Fruit fly (Drosophila melanogaster) whole organism, embryonic: ENCODE measurements around the gene Psa.
A peak's percentile ranks its signal among the peaks of the same experiment; 100 is the strongest.

ENCODE experiments used
- BEAF-32 ChIP-seq: fragments of 200-800 bp; sonication (Bioruptor generic); optimal IDR thresholded peaks from 3 replicates; lab custom pipeline; 2017; ENCODE audit warnings: missing biosample characterization, missing genetic modification characterization, mild to moderate bottlenecking, moderate library complexity, missing genetic modification reagents
- CG10209 ChIP-seq: fragments of 200-800 bp; sonication (Bioruptor generic); optimal IDR thresholded peaks from 3 replicates; lab custom pipeline; 2017; ENCODE audit warnings: missing biosample characterization, mild to moderate bottlenecking, missing genetic modification characterization, missing genetic modification reagents
- CG10543 ChIP-seq: fragments of 200-800 bp; sonication (Bioruptor generic); optimal IDR thresholded peaks from 3 replicates; lab custom pipeline; 2017; ENCODE audit warnings: missing biosample characterization, mild to moderate bottlenecking, missing genetic modification characterization, moderate library complexity
- CG11085 ChIP-seq: fragments of 200-800 bp; sonication (Bioruptor generic); IDR thresholded peaks from 2 replicates; pipeline ENCODE4 v1.3.6; 2022; ENCODE audit warnings: missing biosample characterization, missing genetic modification characterization
- CG11093 ChIP-seq: fragments of 200-800 bp; sonication (Bioruptor generic); IDR thresholded peaks from 3 replicates; pipeline ENCODE4 v1.3.6; 2022; ENCODE audit warnings: missing biosample characterization, missing genetic modification characterization
- CG13296 ChIP-seq: fragments of 200-800 bp; sonication (Bioruptor generic); optimal IDR thresholded peaks from 3 replicates; lab custom pipeline; 2018; ENCODE audit warnings: missing biosample characterization, mild to moderate bottlenecking, missing genetic modification characterization
- CG13775 ChIP-seq: fragments of 200-800 bp; sonication (Bioruptor generic); optimal IDR thresholded peaks from 3 replicates; lab custom pipeline; 2017; ENCODE audit warnings: missing biosample characterization, mild to moderate bottlenecking, missing genetic modification characterization
- CG18011 ChIP-seq: fragments of 200-800 bp; sonication (Bioruptor generic); optimal IDR thresholded peaks from 2 replicates; lab custom pipeline; 2017; ENCODE audit warnings: missing biosample characterization, missing genetic modification characterization, mild to moderate bottlenecking, moderate library complexity, missing genotype
- CG18262 ChIP-seq: fragments of 200-800 bp; optimal IDR thresholded peaks from 3 replicates; lab custom pipeline; 2019; ENCODE audit warnings: missing biosample characterization, mild to moderate bottlenecking, missing genetic modification characterization, moderate library complexity
- CG18764 ChIP-seq: fragments of 200-800 bp; sonication (Bioruptor generic); optimal IDR thresholded peaks from 3 replicates; lab custom pipeline; 2016; ENCODE audit warnings: missing biosample characterization, missing genetic modification characterization
- CG2116 ChIP-seq: fragments of 200-800 bp; sonication (Bioruptor generic); optimal IDR thresholded peaks from 3 replicates; lab custom pipeline; 2018; ENCODE audit warnings: missing biosample characterization, mild to moderate bottlenecking, missing genetic modification characterization
- CG2889 ChIP-seq: fragments of 200-800 bp; sonication (Bioruptor generic); IDR thresholded peaks from 3 replicates; pipeline ENCODE4 v1.3.6; 2022; ENCODE audit warnings: missing biosample characterization, missing genetic modification characterization
- CG4328 ChIP-seq: fragments of 200-800 bp; sonication (Bioruptor generic); optimal IDR thresholded peaks from 3 replicates; lab custom pipeline; 2017; ENCODE audit warnings: missing biosample characterization, missing genetic modification reagents, missing genetic modification characterization
- CG4404 ChIP-seq: fragments of 200-800 bp; sonication (Bioruptor generic); IDR thresholded peaks from 2 replicates; pipeline ENCODE4 v1.3.6; 2022; ENCODE audit warnings: missing biosample characterization, missing genetic modification characterization
- CG4617 ChIP-seq: fragments of 200-800 bp; sonication (Bioruptor generic); optimal IDR thresholded peaks from 3 replicates; lab custom pipeline; 2016; ENCODE audit warnings: missing biosample characterization, missing genetic modification characterization, borderline replicate concordance
- CG5245 ChIP-seq: fragments of 200-800 bp; sonication (Bioruptor generic); optimal IDR thresholded peaks from 3 replicates; lab custom pipeline; 2016; ENCODE audit warnings: missing biosample characterization, missing genetic modification characterization
- CG6272 ChIP-seq: fragments of 200-800 bp; sonication (Bioruptor generic); IDR thresholded peaks from 2 replicates; pipeline ENCODE4 v1.3.6; 2022; ENCODE audit warnings: missing biosample characterization, missing genetic modification characterization
- CG8359 ChIP-seq: fragments of 200-800 bp; sonication (Bioruptor generic); optimal IDR thresholded peaks from 2 replicates; lab custom pipeline; 2017; ENCODE audit warnings: missing biosample characterization, mild to moderate bottlenecking, missing genetic modification characterization, borderline replicate concordance
- CG8478 ChIP-seq: fragments of >200 bp; optimal IDR thresholded peaks from 2 replicates; lab custom pipeline; 2018
- CG9727 ChIP-seq: fragments of 200-800 bp; sonication (Bioruptor generic); optimal IDR thresholded peaks from 3 replicates; lab custom pipeline; 2017; ENCODE audit warnings: missing biosample characterization, mild to moderate bottlenecking, missing genetic modification characterization
- CG9876 ChIP-seq: fragments of 200-800 bp; sonication (Bioruptor generic); optimal IDR thresholded peaks from 2 replicates; lab custom pipeline; 2016; ENCODE audit warnings: missing biosample characterization, missing genetic modification characterization
- CoRest ChIP-seq: fragments of 200-800 bp; sonication (Bioruptor generic); optimal IDR thresholded peaks from 3 replicates; lab custom pipeline; 2018; ENCODE audit warnings: missing biosample characterization, mild to moderate bottlenecking, missing genetic modification characterization, moderate library complexity
- CrebB ChIP-seq: fragments of 200-800 bp; sonication (Bioruptor generic); optimal IDR thresholded peaks from 3 replicates; lab custom pipeline; 2018; ENCODE audit warnings: missing biosample characterization, mild to moderate bottlenecking, missing genetic modification characterization
- Dll ChIP-seq: fragments of 200-800 bp; sonication (Bioruptor generic); IDR thresholded peaks from 4 replicates; pipeline ENCODE4 v1.3.6; 2022; ENCODE audit warnings: missing biosample characterization, missing genetic modification characterization; ENCODE audit not compliant: partially characterized antibody
- Hsf ChIP-seq: fragments of 200-800 bp; sonication (Bioruptor generic); optimal IDR thresholded peaks from 3 replicates; lab custom pipeline; 2016; ENCODE audit warnings: missing biosample characterization, missing genetic modification characterization
- NC2α ChIP-seq: fragments of 200-800 bp; sonication (Bioruptor generic); optimal IDR thresholded peaks from 2 replicates; lab custom pipeline; 2016; ENCODE audit warnings: missing biosample characterization, missing genetic modification characterization
- Vsx1 ChIP-seq: fragments of 200-800 bp; sonication (Bioruptor generic); optimal IDR thresholded peaks from 2 replicates; lab custom pipeline; 2017; ENCODE audit warnings: missing biosample characterization, mild to moderate bottlenecking, missing genetic modification characterization, missing genetic modification reagents
- ara ChIP-seq: fragments of 200-800 bp; sonication (Bioruptor generic); IDR thresholded peaks from 2 replicates; pipeline ENCODE4 v1.3.6; 2022; ENCODE audit warnings: missing biosample characterization, missing genetic modification characterization
- ase ChIP-seq: fragments of 200-800 bp; sonication (Bioruptor generic); IDR thresholded peaks from 3 replicates; pipeline ENCODE4 v1.3.6; 2022; ENCODE audit warnings: missing biosample characterization, missing genetic modification characterization
- caup ChIP-seq: fragments of 200-800 bp; sonication (Bioruptor generic); optimal IDR thresholded peaks from 3 replicates; lab custom pipeline; 2017; ENCODE audit warnings: missing biosample characterization, mild to moderate bottlenecking, missing genetic modification characterization, moderate library complexity; ENCODE audit not compliant: severe bottlenecking
- croc ChIP-seq: fragments of 200-800 bp; sonication (Bioruptor generic); conservative IDR thresholded peaks from 3 replicates; pipeline ENCODE4 v1.3.6; 2022; ENCODE audit warnings: missing biosample characterization, missing genetic modification characterization
- disco-r ChIP-seq: fragments of 200-800 bp; sonication (Bioruptor generic); optimal IDR thresholded peaks from 2 replicates; lab custom pipeline; 2016; ENCODE audit warnings: missing biosample characterization, missing genetic modification characterization
- dmrt11E ChIP-seq: fragments of 200-800 bp; sonication (Bioruptor generic); optimal IDR thresholded peaks from 3 replicates; lab custom pipeline; 2018; ENCODE audit warnings: missing biosample characterization, mild to moderate bottlenecking, missing genetic modification characterization, moderate library complexity
- dpn ChIP-seq, 2 experiments: fragments of 200-800 bp; sonication (Bioruptor generic); optimal IDR thresholded peaks; 3 replicates each; lab custom pipeline; 2016; ENCODE audit warnings: missing biosample characterization in 2 of 2, missing genetic modification characterization in 2 of 2
- ftz-f1 ChIP-seq: fragments of 200-800 bp; sonication (Bioruptor generic); optimal IDR thresholded peaks from 2 replicates; lab custom pipeline; 2016; ENCODE audit warnings: missing biosample characterization, missing genetic modification characterization
- gce ChIP-seq: fragments of 200-800 bp; sonication (Bioruptor generic); IDR thresholded peaks from 3 replicates; pipeline ENCODE4 v1.3.6; 2022; ENCODE audit warnings: missing biosample characterization, missing genetic modification characterization
- gro ChIP-seq: fragments of 200-800 bp; sonication (Bioruptor generic); optimal IDR thresholded peaks from 2 replicates; lab custom pipeline; 2016; ENCODE audit warnings: missing biosample characterization, missing genetic modification characterization
- jing ChIP-seq: fragments of 200-800 bp; sonication (Bioruptor generic); optimal IDR thresholded peaks from 2 replicates; lab custom pipeline; 2018; ENCODE audit warnings: missing biosample characterization, mild to moderate bottlenecking, missing genetic modification characterization
- kah ChIP-seq: fragments of 200-800 bp; sonication (Bioruptor generic); optimal IDR thresholded peaks from 2 replicates; lab custom pipeline; 2018; ENCODE audit warnings: missing biosample characterization, mild to moderate bottlenecking, missing genetic modification characterization
- knrl ChIP-seq: fragments of 200-800 bp; sonication (Bioruptor generic); IDR thresholded peaks from 3 replicates; pipeline ENCODE4 v1.3.6; 2022; ENCODE audit warnings: missing biosample characterization, missing genetic modification characterization; ENCODE audit not compliant: partially characterized antibody
- p53 ChIP-seq: fragments of 200-800 bp; sonication (Bioruptor generic); optimal IDR thresholded peaks from 2 replicates; lab custom pipeline; 2016; ENCODE audit warnings: missing biosample characterization, missing genetic modification characterization
- sens-2 ChIP-seq: fragments of 200-800 bp; sonication (Bioruptor generic); IDR thresholded peaks from 2 replicates; pipeline ENCODE4 v1.3.6; 2022; ENCODE audit warnings: missing biosample characterization, missing genetic modification characterization
- sna ChIP-seq: fragments of 200-800 bp; sonication (Bioruptor generic); IDR thresholded peaks from 2 replicates; pipeline ENCODE4 v1.3.6; 2022; ENCODE audit warnings: missing biosample characterization, missing genetic modification characterization; ENCODE audit not compliant: partially characterized antibody
- so ChIP-seq: fragments of 200-800 bp; sonication (Bioruptor generic); IDR thresholded peaks from 3 replicates; pipeline ENCODE4 v1.3.6; 2022; ENCODE audit warnings: missing biosample characterization, missing genetic modification characterization
- tap ChIP-seq: fragments of 200-800 bp; optimal IDR thresholded peaks from 3 replicates; lab custom pipeline; 2019; ENCODE audit warnings: missing biosample characterization, mild to moderate bottlenecking, missing genetic modification characterization, moderate library complexity
- tin ChIP-seq: fragments of 200-800 bp; sonication (Bioruptor generic); optimal IDR thresholded peaks from 3 replicates; lab custom pipeline; 2016; ENCODE audit warnings: missing biosample characterization, missing genetic modification characterization
- tio ChIP-seq: fragments of 200-800 bp; sonication (Bioruptor generic); optimal IDR thresholded peaks from 2 replicates; lab custom pipeline; 2017; ENCODE audit warnings: missing biosample characterization, missing genetic modification characterization, inconsistent platforms
- unc-4 ChIP-seq: fragments of 200-800 bp; sonication (Bioruptor generic); IDR thresholded peaks from 2 replicates; pipeline ENCODE4 v1.3.6; 2022; ENCODE audit warnings: missing biosample characterization, missing genetic modification characterization; ENCODE audit not compliant: partially characterized antibody
- yki ChIP-seq: fragments of >200 bp; optimal IDR thresholded peaks from 3 replicates; lab custom pipeline; 2018
- zf30C ChIP-seq: fragments of 200-800 bp; sonication (Bioruptor generic); optimal IDR thresholded peaks from 3 replicates; lab custom pipeline; 2018; ENCODE audit warnings: missing biosample characterization, mild to moderate bottlenecking, missing genetic modification characterization

Gene Psa

DNA sequence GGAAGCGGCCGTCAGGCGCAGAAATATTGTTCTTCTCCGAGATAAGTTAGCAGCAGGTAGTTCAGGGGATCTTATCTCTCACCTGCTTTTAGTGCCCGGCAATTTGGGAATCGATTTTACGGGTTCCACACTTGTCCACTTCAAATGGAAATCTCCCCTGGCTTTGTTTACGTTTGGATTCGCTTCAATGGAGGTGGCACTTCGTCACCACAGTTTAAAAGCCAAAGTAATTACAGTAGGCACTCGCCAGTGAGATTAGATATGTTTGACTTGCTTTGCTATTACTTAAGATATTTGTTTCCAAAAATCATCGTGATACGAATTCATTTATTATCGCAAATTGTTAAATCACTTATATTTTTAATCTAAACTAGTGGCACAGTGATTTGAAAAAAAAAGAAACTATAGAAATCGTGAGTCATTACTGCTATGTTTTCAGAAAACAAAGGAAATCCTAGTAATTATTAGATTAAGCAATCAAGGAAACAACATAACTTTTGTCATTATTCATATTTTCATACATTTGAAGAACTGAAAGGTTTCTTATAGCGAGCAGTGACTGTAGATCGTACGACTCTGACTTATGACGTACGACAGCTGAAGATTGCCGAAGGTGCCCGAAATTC, 45.8 kb downstream of the Psa start (continued):
- no peak for TF ChIP-seq CrebB (tag; lab: Kevin White, UChicago)
- no peak for TF ChIP-seq BEAF-32 (GFP tag; lab: Kevin White, UChicago)
- no peak for TF ChIP-seq tio (GFP tag; lab: Kevin White, UChicago)
- no peak for TF ChIP-seq CG11093 (GFP tag; lab: Robert Waterston, UW)
- TF ChIP-seq ftz-f1 = no peak
- no peak for TF ChIP-seq CG8359 (GFP tag; lab: Kevin White, UChicago)
- peak; percentile 43; the same call in 1 of the 2 replicates for TF ChIP-seq CG4404 (GFP tag; lab: Robert Waterston, UW)
- no peak for TF ChIP-seq CG4617 (GFP tag; lab: Kevin White, UChicago)
- TF ChIP-seq CG13296 (GFP tag; lab: Kevin White, UChicago) = peak; percentile 74
- TF ChIP-seq CG2889 (GFP tag; lab: Robert Waterston, UW) = no peak
- peak; percentile 69 for TF ChIP-seq gro (GFP tag; lab: Kevin White, UChicago)
- TF ChIP-seq dpn (GFP tag; optimal IDR thresholded peaks at IDR 0.05; lab: Kevin White, UChicago) = peak; percentile 64
- no peak; the same call in 2 of the 3 replicates for TF ChIP-seq gce (GFP tag; lab: Robert Waterston, UW)
- TF ChIP-seq yki (lab: Kevin White, UChicago) = no peak
- TF ChIP-seq CG18262 = peak; percentile 53
- no peak for TF ChIP-seq jing
- TF ChIP-seq dmrt11E (tag; lab: Kevin White, UChicago) = peak; percentile 30
- TF ChIP-seq tap (tag; lab: Kevin White, UChicago) = peak; percentile 38
- no peak for TF ChIP-seq sna (GFP tag; lab: Robert Waterston, UW)
- no peak for TF ChIP-seq CG6272 (GFP tag; lab: Robert Waterston, UW)
- peak; percentile 25 for TF ChIP-seq CG4328 (GFP tag; lab: Kevin White, UChicago)
- TF ChIP-seq caup = peak; percentile 48
- peak; percentile 65 for TF ChIP-seq CG10209 (GFP tag; lab: Kevin White, UChicago)
- no peak for TF ChIP-seq zf30C (GFP tag; lab: Kevin White, UChicago)
- peak; percentile 59; the same call in 1 of the 3 replicates for TF ChIP-seq so (GFP tag; lab: Robert Waterston, UW)
- peak; percentile 37 for TF ChIP-seq tin (GFP tag; lab: Kevin White, UChicago)
- no peak for TF ChIP-seq ara (GFP tag; lab: Robert Waterston, UW)
- TF ChIP-seq Vsx1 (GFP tag; lab: Kevin White, UChicago) = no peak
- no peak for TF ChIP-seq CG9876 (GFP tag; lab: Kevin White, UChicago)
- no peak for TF ChIP-seq unc-4 (GFP tag; lab: Robert Waterston, UW)
- no peak for TF ChIP-seq disco-r (GFP tag; lab: Kevin White, UChicago)
- TF ChIP-seq Dll (GFP tag; lab: Robert Waterston, UW) = no peak
- no peak for TF ChIP-seq knrl
- no peak for TF ChIP-seq sens-2 (GFP tag; lab: Robert Waterston, UW)
- peak; percentile 73 for TF ChIP-seq CG9727
- TF ChIP-seq ase (GFP tag; lab: Robert Waterston, UW) = no peak
- no peak for TF ChIP-seq CG8478
- TF ChIP-seq p53 (GFP tag; lab: Kevin White, UChicago) = no peak
- peak; percentile 70 for TF ChIP-seq CoRest
- peak; percentile 35 for TF ChIP-seq CG10543
- TF ChIP-seq CG11085 (GFP tag; lab: Robert Waterston, UW) = 0 out of 2 replicates have a peak, but pooled peaks have one; percentile 9
- peak; percentile 22 for TF ChIP-seq CG18764 (GFP tag; lab: Kevin White, UChicago)
- peak; percentile 22 for TF ChIP-seq CG2116 (GFP tag; lab: Kevin White, UChicago)
- TF ChIP-seq CG18011 (GFP tag; lab: Kevin White, UChicago) = no peak
- TF ChIP-seq Hsf (GFP tag; lab: Kevin White, UChicago) = peak; percentile 59
- TF ChIP-seq CG13775 = peak; percentile 42
- TF ChIP-seq croc (GFP tag; lab: Robert Waterston, UW) = no peak
- no peak for TF ChIP-seq kah
- peak; percentile 4 for TF ChIP-seq CG5245 (GFP tag; lab: Kevin White, UChicago)
- no peak for TF ChIP-seq NC2α
